Worm (Caenorhabditis elegans) whole organism, L3 larva: ENCODE data around the gene C01G10.14.

ENCODE experiments used
- R02D3.7 ChIP-seq: fragments of 150-350 bp; optimal IDR thresholded peaks from 2 replicates; lab custom pipeline; 2014; ENCODE audit warnings: missing biosample characterization, missing genetic modification characterization
- aly-2 ChIP-seq: fragments of 150-350 bp; optimal IDR thresholded peaks from 2 replicates; lab custom pipeline; 2014; ENCODE audit warnings: missing biosample characterization, missing genetic modification characterization
- ama-1 ChIP-seq: fragments of 150-350 bp; optimal IDR thresholded peaks from 2 replicates; lab custom pipeline; 2018
- elt-2 ChIP-seq: sonication (generic microtip); optimal IDR thresholded peaks from 2 replicates; lab custom pipeline; 2016; ENCODE audit warnings: missing genetic modification reagents, mild to moderate bottlenecking, missing genetic modification characterization, missing compliant biosample characterization
- lin-15B ChIP-seq: fragments of 150-350 bp; optimal IDR thresholded peaks from 2 replicates; lab custom pipeline; 2014; ENCODE audit warnings: missing biosample characterization, missing genetic modification characterization
- mdl-1 ChIP-seq: fragments of 150-350 bp; optimal IDR thresholded peaks from 2 replicates; lab custom pipeline; 2014; ENCODE audit warnings: missing biosample characterization, missing genetic modification characterization
- nhr-12 ChIP-seq: fragments of 150-350 bp; optimal IDR thresholded peaks from 2 replicates; lab custom pipeline; 2014; ENCODE audit warnings: missing biosample characterization, missing genetic modification characterization
- nhr-25 ChIP-seq: sonication (generic microtip); optimal IDR thresholded peaks from 2 replicates; lab custom pipeline; 2017; ENCODE audit warnings: missing biosample characterization, missing genetic modification characterization
- nhr-43 ChIP-seq: sonication (generic microtip); optimal IDR thresholded peaks from 2 replicates; lab custom pipeline; 2016; ENCODE audit warnings: mild to moderate bottlenecking, missing genetic modification characterization, missing compliant biosample characterization; ENCODE audit not compliant: poor library complexity, severe bottlenecking
- pqm-1 ChIP-seq: fragments of 150-350 bp; optimal IDR thresholded peaks from 2 replicates; lab custom pipeline; 2017; ENCODE audit warnings: missing biosample characterization, missing genetic modification characterization, inconsistent platforms
- sea-2 ChIP-seq: fragments of 150-350 bp; sonication (generic microtip); optimal IDR thresholded peaks from 4 replicates; lab custom pipeline; 2014; ENCODE audit warnings: missing biosample characterization, missing genetic modification reagents, missing genetic modification characterization
- snpc-4 ChIP-seq: fragments of 150-350 bp; optimal IDR thresholded peaks from 2 replicates; lab custom pipeline; 2014; ENCODE audit warnings: missing biosample characterization, missing genetic modification characterization
- tbx-2 ChIP-seq: sonication (generic microtip); optimal IDR thresholded peaks from 2 replicates; lab custom pipeline; 2016; ENCODE audit warnings: mild to moderate bottlenecking, missing genetic modification characterization, missing compliant biosample characterization
- zag-1 ChIP-seq: fragments of 150-350 bp; optimal IDR thresholded peaks from 2 replicates; lab custom pipeline; 2014; ENCODE audit warnings: missing biosample characterization, missing genetic modification characterization

- TF ChIP-seq ama-1 (lab: Kevin White, UChicago) (no peak), snpc-4 (tag; lab: Kevin White, UChicago) (no peak), lin-15B (tag; lab: Kevin White, UChicago) (no peak), pqm-1 (no peak), nhr-25 (tag; lab: Kevin White, UChicago) (no peak), mdl-1 (no peak), nhr-12 (tag; lab: Kevin White, UChicago) (no peak), nhr-43 (tag; lab: Kevin White, UChicago) (no peak), elt-2 (no peak), zag-1 (tag; lab: Kevin White, UChicago) (no peak), tbx-2 (no peak), R02D3.7 (tag; lab: Kevin White, UChicago) (no peak), aly-2 (tag; lab: Kevin White, UChicago) (no peak), sea-2 (GFP tag; lab: Kevin White, UChicago) (no peak)
Measured at ce11 chrV:15060595-15060994, 45.1 kb downstream of the C01G10.14 start.
